Fruit fly (Drosophila melanogaster) whole organism, embryonic: ENCODE data around the gene Frmd5.
A peak's percentile ranks its signal among the peaks of the same experiment; 100 is the strongest.

Experiments
- Ada2b ChIP-seq: fragments of 200-800 bp; sonication (Bioruptor generic); IDR thresholded peaks from 2 replicates; pipeline ENCODE4 v1.3.6; 2022; ENCODE audit warnings: missing biosample characterization, missing genetic modification characterization
- B-H1 ChIP-seq: fragments of 200-800 bp; sonication (Bioruptor generic); IDR thresholded peaks from 3 replicates; pipeline ENCODE4 v1.3.6; 2022; ENCODE audit warnings: missing biosample characterization, missing genetic modification characterization
- B-H2 ChIP-seq: fragments of 200-800 bp; sonication (Bioruptor generic); optimal IDR thresholded peaks from 2 replicates; lab custom pipeline; 2018; ENCODE audit warnings: missing biosample characterization, mild to moderate bottlenecking, missing genetic modification characterization
- CG10267 ChIP-seq: fragments of 200-800 bp; sonication (Bioruptor generic); optimal IDR thresholded peaks from 2 replicates; lab custom pipeline; 2018; ENCODE audit warnings: missing biosample characterization, mild to moderate bottlenecking, missing genetic modification characterization, moderate library complexity
- CG10979 ChIP-seq: fragments of 200-800 bp; sonication (Bioruptor generic); optimal IDR thresholded peaks from 2 replicates; lab custom pipeline; 2018; ENCODE audit warnings: missing biosample characterization, mild to moderate bottlenecking, missing genetic modification characterization, moderate library complexity
- CG11695 ChIP-seq: fragments of 200-800 bp; sonication (Bioruptor generic); IDR thresholded peaks from 3 replicates; pipeline ENCODE4 v1.3.6; 2022; ENCODE audit warnings: missing biosample characterization, missing genetic modification characterization
- CG12391 ChIP-seq: fragments of 200-800 bp; sonication (Bioruptor generic); optimal IDR thresholded peaks from 3 replicates; lab custom pipeline; 2018; ENCODE audit warnings: missing biosample characterization, mild to moderate bottlenecking, missing genetic modification characterization, moderate library complexity
- CG12659 ChIP-seq: fragments of 200-800 bp; sonication (Bioruptor generic); optimal IDR thresholded peaks from 3 replicates; lab custom pipeline; 2017; ENCODE audit warnings: mild to moderate bottlenecking, missing biosample characterization, missing genetic modification reagents, missing genetic modification characterization
- CG12769 ChIP-seq: fragments of 200-800 bp; sonication (Bioruptor generic); optimal IDR thresholded peaks from 2 replicates; lab custom pipeline; 2019; ENCODE audit warnings: missing biosample characterization, mild to moderate bottlenecking, missing genetic modification characterization, moderate library complexity
- CG14710 ChIP-seq: fragments of 200-800 bp; sonication (Bioruptor generic); optimal IDR thresholded peaks from 3 replicates; lab custom pipeline; 2019; ENCODE audit warnings: missing biosample characterization, mild to moderate bottlenecking, missing genetic modification characterization, moderate library complexity
- CG14965 ChIP-seq: fragments of 200-800 bp; sonication (Bioruptor generic); optimal IDR thresholded peaks from 2 replicates; lab custom pipeline; 2016; ENCODE audit warnings: missing biosample characterization, missing genetic modification characterization, borderline replicate concordance
- CG15073 ChIP-seq: fragments of 200-800 bp; sonication (Bioruptor generic); optimal IDR thresholded peaks from 2 replicates; lab custom pipeline; 2016; ENCODE audit warnings: missing biosample characterization, missing genetic modification characterization
- CG16863 ChIP-seq: fragments of 200-800 bp; sonication (Bioruptor generic); optimal IDR thresholded peaks from 3 replicates; lab custom pipeline; 2016; ENCODE audit warnings: missing biosample characterization, missing genetic modification characterization
- CG2129 ChIP-seq: fragments of 200-800 bp; sonication (Bioruptor generic); IDR thresholded peaks from 2 replicates; pipeline ENCODE4 v1.3.6; 2022; ENCODE audit warnings: missing biosample characterization, missing genetic modification characterization; ENCODE audit not compliant: partially characterized antibody
- CG2202 ChIP-seq: fragments of 200-800 bp; sonication (Bioruptor generic); optimal IDR thresholded peaks from 2 replicates; lab custom pipeline; 2018; ENCODE audit warnings: missing biosample characterization, mild to moderate bottlenecking, missing genetic modification characterization
- CG30020 ChIP-seq: fragments of 200-800 bp; optimal IDR thresholded peaks from 2 replicates; lab custom pipeline; 2019; ENCODE audit warnings: missing biosample characterization, mild to moderate bottlenecking, missing genetic modification characterization, moderate library complexity
- CG30403 ChIP-seq: fragments of 200-800 bp; sonication (Bioruptor generic); optimal IDR thresholded peaks from 3 replicates; lab custom pipeline; 2016; ENCODE audit warnings: missing biosample characterization, missing genetic modification characterization
- CG31441 ChIP-seq: fragments of 200-800 bp; sonication (Bioruptor generic); IDR thresholded peaks from 2 replicates; pipeline ENCODE4 v1.3.6; 2022; ENCODE audit warnings: missing biosample characterization, missing genetic modification characterization
- CG32767 ChIP-seq: fragments of 200-800 bp; sonication (Bioruptor generic); IDR thresholded peaks from 2 replicates; pipeline ENCODE4 v1.3.6; 2022; ENCODE audit warnings: missing biosample characterization, missing genetic modification characterization
- CG33557 ChIP-seq: fragments of 200-800 bp; sonication (Bioruptor generic); optimal IDR thresholded peaks from 2 replicates; lab custom pipeline; 2019; ENCODE audit warnings: missing biosample characterization, mild to moderate bottlenecking, missing genetic modification characterization, moderate library complexity
- CG6654 ChIP-seq: fragments of 200-800 bp; sonication (Bioruptor generic); optimal IDR thresholded peaks from 2 replicates; lab custom pipeline; 2017; ENCODE audit warnings: missing biosample characterization, mild to moderate bottlenecking, missing genetic modification characterization
- CG6813 ChIP-seq: fragments of 200-800 bp; sonication (Bioruptor generic); optimal IDR thresholded peaks from 2 replicates; lab custom pipeline; 2017; ENCODE audit warnings: missing biosample characterization, missing genetic modification characterization, mild to moderate bottlenecking, moderate library complexity, missing genetic modification reagents
- CG8388 ChIP-seq: fragments of 200-800 bp; sonication (Bioruptor generic); optimal IDR thresholded peaks from 2 replicates; lab custom pipeline; 2019; ENCODE audit warnings: missing biosample characterization, mild to moderate bottlenecking, missing genetic modification characterization, moderate library complexity
- CG8478 ChIP-seq: fragments of >200 bp; optimal IDR thresholded peaks from 2 replicates; lab custom pipeline; 2018
- CG8924 ChIP-seq: fragments of 200-800 bp; optimal IDR thresholded peaks from 3 replicates; lab custom pipeline; 2019; ENCODE audit warnings: missing biosample characterization, mild to moderate bottlenecking, missing genetic modification characterization, moderate library complexity
- CG9609 ChIP-seq: fragments of 200-800 bp; sonication (Bioruptor generic); optimal IDR thresholded peaks from 3 replicates; lab custom pipeline; 2016; ENCODE audit warnings: missing biosample characterization, missing genetic modification characterization
- CoRest ChIP-seq: fragments of 200-800 bp; sonication (Bioruptor generic); optimal IDR thresholded peaks from 3 replicates; lab custom pipeline; 2018; ENCODE audit warnings: missing biosample characterization, mild to moderate bottlenecking, missing genetic modification characterization, moderate library complexity
- D19A ChIP-seq: fragments of 200-800 bp; optimal IDR thresholded peaks from 3 replicates; lab custom pipeline; 2019; ENCODE audit warnings: missing biosample characterization, mild to moderate bottlenecking, missing genetic modification characterization, moderate library complexity
- Deaf1 ChIP-seq: fragments of 200-800 bp; optimal IDR thresholded peaks from 3 replicates; lab custom pipeline; 2019; ENCODE audit warnings: missing biosample characterization, mild to moderate bottlenecking, missing genetic modification characterization, moderate library complexity
- Dek ChIP-seq: fragments of 200-800 bp; sonication (Bioruptor generic); optimal IDR thresholded peaks from 3 replicates; lab custom pipeline; 2019; ENCODE audit warnings: missing biosample characterization, mild to moderate bottlenecking, missing genetic modification characterization, moderate library complexity
- Doc3 ChIP-seq: fragments of 200-800 bp; sonication (Bioruptor generic); IDR thresholded peaks from 3 replicates; pipeline ENCODE4 v1.3.6; 2022; ENCODE audit warnings: missing biosample characterization, missing genetic modification characterization; ENCODE audit not compliant: partially characterized antibody
- HmgZ ChIP-seq: fragments of 200-800 bp; sonication (Bioruptor generic); optimal IDR thresholded peaks from 2 replicates; lab custom pipeline; 2018; ENCODE audit warnings: missing biosample characterization, mild to moderate bottlenecking, missing genetic modification characterization
- MBD-R2 ChIP-seq: fragments of 200-800 bp; sonication (Bioruptor generic); IDR thresholded peaks from 2 replicates; pipeline ENCODE4 v1.3.6; 2022; ENCODE audit warnings: missing biosample characterization, missing genetic modification characterization
- Meics ChIP-seq: fragments of 200-800 bp; sonication (Bioruptor generic); optimal IDR thresholded peaks from 2 replicates; lab custom pipeline; 2017; ENCODE audit warnings: missing biosample characterization, mild to moderate bottlenecking, missing genetic modification characterization
- Poxn ChIP-seq: fragments of 200-800 bp; sonication (Bioruptor generic); IDR thresholded peaks from 2 replicates; pipeline ENCODE4 v1.3.6; 2022; ENCODE audit warnings: missing biosample characterization, missing genetic modification characterization
- amos ChIP-seq: fragments of 200-800 bp; sonication (Bioruptor generic); IDR thresholded peaks from 2 replicates; pipeline ENCODE4 v1.3.6; 2022; ENCODE audit warnings: missing biosample characterization, missing genetic modification characterization; ENCODE audit not compliant: partially characterized antibody
- crc ChIP-seq: fragments of 200-800 bp; sonication (Bioruptor generic); optimal IDR thresholded peaks from 2 replicates; lab custom pipeline; 2016; ENCODE audit warnings: missing biosample characterization, missing genetic modification characterization
- croc ChIP-seq: fragments of 200-800 bp; sonication (Bioruptor generic); conservative IDR thresholded peaks from 3 replicates; pipeline ENCODE4 v1.3.6; 2022; ENCODE audit warnings: missing biosample characterization, missing genetic modification characterization
- danr ChIP-seq: fragments of 200-800 bp; sonication (Bioruptor generic); IDR thresholded peaks from 2 replicates; pipeline ENCODE4 v1.3.6; 2022; ENCODE audit warnings: missing biosample characterization, missing genetic modification characterization
- dimm ChIP-seq: fragments of 200-800 bp; sonication (Bioruptor generic); IDR thresholded peaks from 2 replicates; pipeline ENCODE4 v1.3.6; 2022; ENCODE audit warnings: missing biosample characterization, missing genetic modification characterization
- gem ChIP-seq: fragments of 200-800 bp; sonication (Bioruptor generic); optimal IDR thresholded peaks from 2 replicates; lab custom pipeline; 2019; ENCODE audit warnings: missing biosample characterization, mild to moderate bottlenecking, missing genetic modification characterization, moderate library complexity
- grau ChIP-seq: fragments of 200-800 bp; optimal IDR thresholded peaks from 3 replicates; lab custom pipeline; 2019; ENCODE audit warnings: missing biosample characterization, mild to moderate bottlenecking, missing genetic modification characterization, moderate library complexity
- hb ChIP-seq: fragments of 200-800 bp; sonication (Bioruptor generic); IDR thresholded peaks from 3 replicates; pipeline ENCODE4 v1.3.6; 2022; ENCODE audit warnings: missing biosample characterization, missing genetic modification characterization; ENCODE audit not compliant: partially characterized antibody
- hth ChIP-seq: fragments of >200 bp; optimal IDR thresholded peaks from 2 replicates; lab custom pipeline; 2017; ENCODE audit warnings: inconsistent platforms
- kay ChIP-seq: fragments of 200-800 bp; sonication (Bioruptor generic); optimal IDR thresholded peaks from 2 replicates; lab custom pipeline; 2016; ENCODE audit warnings: missing biosample characterization, missing genetic modification characterization
- mirr ChIP-seq: fragments of 200-800 bp; sonication (Bioruptor generic); optimal IDR thresholded peaks from 3 replicates; lab custom pipeline; 2018; ENCODE audit warnings: missing biosample characterization, mild to moderate bottlenecking, missing genetic modification characterization
- ranshi ChIP-seq: fragments of 200-800 bp; sonication (Bioruptor generic); IDR thresholded peaks from 2 replicates; pipeline ENCODE4 v1.3.6; 2022; ENCODE audit warnings: missing biosample characterization, missing genetic modification characterization
- row ChIP-seq: fragments of 200-800 bp; sonication (Bioruptor generic); IDR thresholded peaks from 3 replicates; pipeline ENCODE4 v1.3.6; 2022; ENCODE audit warnings: missing biosample characterization, missing genetic modification characterization
- sd ChIP-seq: fragments of 200-800 bp; sonication (Bioruptor generic); optimal IDR thresholded peaks from 3 replicates; lab custom pipeline; 2018; ENCODE audit warnings: missing biosample characterization, mild to moderate bottlenecking, missing genetic modification characterization, moderate library complexity
- tll ChIP-seq, 2 experiments: fragments of 200-800 bp in 1 of 2; fragments of >200 bp in 1 of 2; sonication (Bioruptor generic) in 1 of 2; optimal IDR thresholded peaks; 2 replicates each; lab custom pipeline; 2017 to 2019; ENCODE audit warnings: missing biosample characterization in 2 of 2, missing genetic modification characterization in 2 of 2, mild to moderate bottlenecking in 1 of 2, moderate library complexity in 1 of 2
- usp ChIP-seq: fragments of >200 bp; optimal IDR thresholded peaks from 2 replicates; lab custom pipeline; 2017; ENCODE audit warnings: missing biosample characterization, missing genetic modification characterization

Gene Frmd5

DNA sequence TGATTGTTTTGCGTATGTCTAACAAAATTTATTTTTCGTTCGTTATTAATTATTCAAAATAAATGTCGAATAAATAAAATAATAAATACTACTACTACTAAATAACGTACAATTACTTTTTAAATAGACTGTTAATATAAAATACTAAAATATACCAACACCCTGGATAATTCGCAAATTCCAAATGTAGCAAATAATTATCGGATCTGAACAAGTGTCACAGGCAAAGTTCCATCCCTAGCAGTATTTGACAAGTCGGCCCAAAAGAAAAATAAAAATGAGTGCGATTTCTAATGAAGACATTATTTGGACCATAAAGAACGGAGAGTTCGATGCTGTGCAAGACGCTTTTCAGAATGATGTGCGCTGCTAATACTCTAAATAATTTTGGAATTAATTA, 2.8 kb upstream of the Frmd5 start, which contains the start of gene CG31715 (continued):
- TF ChIP-seq CG32767 (GFP tag; lab: Robert Waterston, UW) (no peak), CG6813 (GFP tag; lab: Kevin White, UChicago) (no peak), MBD-R2 (peak; percentile 66), ranshi (GFP tag; lab: Robert Waterston, UW) (peak; percentile 53; the same call in 1 of the 2 replicates), Dek (tag; lab: Kevin White, UChicago) (peak; percentile 26), B-H2 (GFP tag; lab: Kevin White, UChicago) (peak; percentile 19), CG12391 (tag; lab: Kevin White, UChicago) (peak; percentile 54), hb (no peak), D19A (tag; lab: Kevin White, UChicago) (peak; percentile 8), CG12659 (GFP tag; lab: Kevin White, UChicago) (peak; percentile 23), Poxn (GFP tag; lab: Robert Waterston, UW) (no peak), CG33557 (GFP tag; lab: Kevin White, UChicago) (no peak), CG10979 (tag; lab: Kevin White, UChicago) (peak; percentile 4), crc (no peak), hth (lab: Kevin White, UChicago) (no peak), CG8924 (tag; lab: Kevin White, UChicago) (peak; percentile 39), grau (tag; lab: Kevin White, UChicago) (peak; percentile 38), Ada2b (no peak), row (GFP tag; lab: Robert Waterston, UW) (peak; percentile 81), CG31441 (peak; percentile 16; the same call in 1 of the 2 replicates), CG16863 (GFP tag; lab: Kevin White, UChicago) (no peak), danr (no peak), HmgZ (no peak), CG10267 (tag; lab: Kevin White, UChicago) (peak; percentile 14), Deaf1 (tag; lab: Kevin White, UChicago) (no peak), dimm (GFP tag; lab: Robert Waterston, UW) (no peak), B-H1 (GFP tag; lab: Robert Waterston, UW) (no peak), CG2202 (tag; lab: Kevin White, UChicago) (no peak), sd (tag; lab: Kevin White, UChicago) (peak; percentile 87), CG9609 (no peak), kay (GFP tag; lab: Kevin White, UChicago) (no peak), CG2129 (GFP tag; lab: Robert Waterston, UW) (no peak), CG14710 (tag; lab: Kevin White, UChicago) (peak; percentile 23), CG11695 (no peak), CG8388 (GFP tag; lab: Kevin White, UChicago) (peak; percentile 99), CG15073 (GFP tag; lab: Kevin White, UChicago) (no peak), CG8478 (lab: Kevin White, UChicago) (no peak), mirr (GFP tag; lab: Kevin White, UChicago) (no peak), CG30020 (tag; lab: Kevin White, UChicago) (peak; percentile 78), CoRest (peak; percentile 0), CG12769 (tag; lab: Kevin White, UChicago) (no peak), tll (GFP tag; optimal IDR thresholded peaks at IDR 0.05; lab: Kevin White, UChicago) (no peak), CG30403 (peak; percentile 16), gem (tag; lab: Kevin White, UChicago) (peak; percentile 64), CG14965 (no peak), Doc3 (GFP tag; lab: Robert Waterston, UW) (peak; percentile 38; the same call in 2 of the 3 replicates), amos (peak; percentile 60; the same call in 1 of the 2 replicates), CG6654 (GFP tag; lab: Kevin White, UChicago) (no peak), croc (GFP tag; lab: Robert Waterston, UW) (no peak), usp (GFP tag; lab: Kevin White, UChicago) (no peak), Meics (GFP tag; lab: Kevin White, UChicago) (no peak)
